Fruit fly (Drosophila melanogaster): ENCODE measurements around the gene Vps33B.

The Vps33B gene

dm6 chr3R:25461666-25462065 is 11.6 kb upstream of the Vps33B start:
- no peak for TF ChIP-seq noc (tag; optimal IDR thresholded peaks at IDR 0.05)

- TF ChIP-seq noc (tag; optimal IDR thresholded peaks at IDR 0.05) = peak; percentile 61
These were observed 10.5 kb upstream of the Vps33B start for dm6 chr3R:25462642-25463317.

dm6 chr3R:25466166-25466565 is 7.1 kb upstream of the Vps33B start:
- TF ChIP-seq noc (tag; optimal IDR thresholded peaks at IDR 0.05) = no peak

DNA sequence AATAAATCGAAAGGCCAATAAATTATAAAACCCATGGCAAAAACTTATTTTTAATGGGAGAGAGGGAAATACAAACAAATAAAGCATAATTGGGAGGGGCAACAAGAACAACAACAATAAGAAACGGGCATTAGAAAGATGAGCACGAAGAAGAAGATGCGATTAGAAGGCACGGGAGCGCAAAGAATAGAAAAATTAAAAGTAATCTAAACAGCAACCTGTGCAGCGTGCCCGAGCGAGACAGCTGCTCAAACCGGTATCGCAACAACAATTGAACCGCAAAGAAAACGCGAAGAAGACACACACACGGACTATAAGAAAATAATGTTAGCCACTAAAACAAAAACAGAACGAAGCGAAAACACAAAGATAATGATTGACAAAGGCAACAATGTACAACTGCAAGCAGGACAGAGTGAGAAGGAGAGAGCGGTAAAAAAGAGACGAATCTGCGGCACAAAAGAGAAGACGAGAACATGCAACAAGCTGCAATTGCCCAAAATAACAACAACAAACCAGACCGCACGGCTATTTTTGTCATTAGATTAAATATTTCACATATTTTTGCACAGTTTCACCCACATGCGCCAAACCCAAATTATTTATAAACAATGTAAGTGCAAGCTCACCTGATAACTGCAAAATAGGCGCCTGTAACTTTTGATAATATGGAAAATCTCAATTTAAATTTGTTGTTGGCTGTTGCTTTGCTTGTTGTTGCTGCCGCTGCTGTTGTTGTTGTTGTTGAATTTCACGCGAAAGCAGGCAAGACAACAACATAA is 1.2 kb upstream of the Vps33B start:
- peak; percentile 4 for TF ChIP-seq noc (tag; optimal IDR thresholded peaks at IDR 0.05)

DNA sequence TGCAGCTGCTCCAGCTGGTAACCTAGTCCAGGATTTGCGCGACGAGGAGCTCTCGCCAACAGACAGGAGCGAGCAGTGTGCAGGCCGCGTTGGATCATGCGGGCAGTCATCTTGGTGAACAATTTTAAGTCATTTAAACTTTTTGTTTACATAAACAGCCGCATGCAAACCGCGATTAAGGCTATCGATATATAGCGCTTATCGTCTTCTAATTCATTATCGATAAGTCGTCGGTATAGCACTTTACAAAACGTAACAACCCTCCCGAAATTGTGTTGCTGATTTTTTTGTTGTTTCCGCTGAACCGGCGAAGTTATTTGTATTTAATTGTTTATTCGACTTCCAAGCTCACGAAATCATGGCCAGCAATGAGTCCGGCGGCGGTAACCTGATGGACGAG is 3.5 kb downstream of the Vps33B start, which contains the start of the genes CG4553 and MED28:
Gene CG4553 (minus strand): TSS at position 172 of the 400 bp plus-strand sequence.
Gene MED28 (plus strand): TSS at position 260 of the 400 bp plus-strand sequence.
- no peak for TF ChIP-seq noc (tag; optimal IDR thresholded peaks at IDR 0.05)

dm6 chr3R:25482463-25483173 is 9.3 kb downstream of the Vps33B start, which contains the start of the genes XNP, CG42488 and CG5116:
Gene XNP, minus strand, starts transcription at chr3R:25482834.
Gene CG42488, plus strand, starts transcription at chr3R:25483098.
Gene CG5116, plus strand, starts transcription at chr3R:25483098.
- TF ChIP-seq noc (tag; optimal IDR thresholded peaks at IDR 0.05) = no peak

dm6 chr3R:25489116-25489515 is 15.8 kb downstream of the Vps33B start:
- TF ChIP-seq noc (tag; optimal IDR thresholded peaks at IDR 0.05) = peak; percentile 77

DNA sequence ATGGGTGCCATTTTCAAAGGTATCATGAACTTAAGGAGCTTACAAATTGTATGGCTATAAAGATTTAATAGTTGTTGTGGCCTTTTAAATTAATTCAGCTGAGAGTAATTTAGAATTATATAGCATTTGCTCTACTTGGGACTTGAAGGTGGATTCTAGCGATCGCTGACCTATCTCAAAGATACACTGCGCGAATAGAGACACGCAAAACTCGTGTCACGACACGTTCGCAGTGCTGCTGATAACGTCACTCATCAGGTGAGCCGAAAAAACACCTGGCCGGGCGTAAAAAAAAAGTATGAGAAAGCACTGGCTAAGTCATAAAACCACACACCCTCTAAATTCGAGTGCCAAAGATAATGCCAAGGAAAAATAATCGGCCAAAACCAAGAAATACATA is 16.4 kb downstream of the Vps33B start:
- TF ChIP-seq noc (tag; optimal IDR thresholded peaks at IDR 0.05) = no peak

- TF ChIP-seq noc (tag; optimal IDR thresholded peaks at IDR 0.05) = no peak
These were observed 17.1 kb downstream of the Vps33B start for dm6 chr3R:25490375-25490774.

DNA sequence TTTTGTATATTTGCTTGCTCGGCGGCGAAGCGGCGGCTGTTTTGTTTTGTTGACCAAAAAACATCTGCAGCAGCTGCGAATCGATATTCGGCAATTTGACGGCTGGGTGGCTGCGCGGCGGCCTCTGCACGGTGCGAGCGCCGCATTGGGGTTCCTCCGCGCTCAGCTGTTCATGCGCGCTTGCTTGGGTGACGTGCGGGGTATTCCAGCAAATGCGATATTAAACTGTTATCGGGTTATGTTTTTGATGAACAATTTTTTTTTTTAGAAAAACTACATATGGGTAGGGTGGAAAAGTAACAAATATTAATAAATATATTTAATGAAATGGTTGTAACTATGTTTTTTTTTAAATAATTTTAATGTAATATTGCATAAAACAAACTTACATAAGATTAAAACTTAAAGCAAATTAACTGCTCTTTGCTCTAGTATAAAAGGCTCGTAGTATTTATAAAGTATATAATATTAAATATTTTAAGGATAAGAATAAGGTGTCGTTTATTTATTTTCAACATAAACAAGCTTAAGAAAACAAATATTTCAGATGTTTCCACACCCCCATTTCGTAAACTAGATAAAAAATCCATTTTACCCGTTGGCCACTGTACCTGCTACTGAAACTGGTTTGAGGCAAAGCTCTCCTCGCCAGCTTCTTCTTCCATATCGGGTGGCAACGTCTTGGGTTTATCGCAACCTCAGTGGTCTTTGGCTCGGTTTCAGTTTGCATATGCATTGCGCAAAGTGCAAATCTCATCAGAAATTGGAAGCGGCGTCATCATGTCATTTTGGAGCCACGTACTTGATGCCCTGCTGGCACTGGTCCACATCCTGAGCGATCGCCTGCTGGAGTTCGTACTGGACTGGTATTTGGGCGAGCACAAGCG is 17.7 kb downstream of the Vps33B start, which contains the start of the genes Gnpat and CG5112:
Gene Gnpat (minus strand): TSS at position 159 of the 887 bp plus-strand sequence.
Gene CG5112 (plus strand): TSS at position 683 of the 887 bp plus-strand sequence.
- TF ChIP-seq noc (tag; optimal IDR thresholded peaks at IDR 0.05) = no peak

- no peak for TF ChIP-seq noc (tag; optimal IDR thresholded peaks at IDR 0.05)
These were observed 20.3 kb downstream of the Vps33B start for dm6 chr3R:25493294-25494187.

- no peak for TF ChIP-seq noc (tag; optimal IDR thresholded peaks at IDR 0.05)
These were observed 21.8 kb downstream of the Vps33B start, which contains the start of gene CG33494 for dm6 chr3R:25495072-25495471. Gene CG33494, minus strand, starts transcription at chr3R:25495161.

- TF ChIP-seq noc (tag; optimal IDR thresholded peaks at IDR 0.05) = no peak
These were observed 22.5 kb downstream of the Vps33B start for dm6 chr3R:25495753-25496152.

DNA sequence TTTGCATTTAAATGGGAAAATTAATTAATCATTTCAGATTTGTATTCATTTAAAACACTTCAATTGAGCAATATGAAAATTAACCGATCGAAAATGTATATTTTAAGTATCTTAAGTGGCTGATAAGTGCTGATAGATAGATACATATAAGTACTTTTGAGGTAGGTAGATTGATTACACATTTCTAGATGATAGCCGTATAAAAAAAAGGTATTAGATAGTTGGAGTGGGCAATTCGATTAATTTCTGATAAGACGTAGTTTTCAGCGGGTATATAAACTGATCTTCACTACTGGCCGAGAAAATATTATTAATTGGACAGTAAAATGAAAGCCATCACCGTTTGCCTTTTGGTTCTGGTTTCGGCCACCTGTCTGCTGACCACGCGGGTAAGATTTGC is 31.6 kb downstream of the Vps33B start, which contains the start of gene CG5107:
Gene CG5107 (plus strand): TSS at position 301 of the 400 bp plus-strand sequence.
- no peak for TF ChIP-seq noc (tag; optimal IDR thresholded peaks at IDR 0.05)

Data from whole organism, larva.